Worm (Caenorhabditis elegans): ENCODE measurements around the gene T28A11.17.

The T28A11.17 gene

DNA sequence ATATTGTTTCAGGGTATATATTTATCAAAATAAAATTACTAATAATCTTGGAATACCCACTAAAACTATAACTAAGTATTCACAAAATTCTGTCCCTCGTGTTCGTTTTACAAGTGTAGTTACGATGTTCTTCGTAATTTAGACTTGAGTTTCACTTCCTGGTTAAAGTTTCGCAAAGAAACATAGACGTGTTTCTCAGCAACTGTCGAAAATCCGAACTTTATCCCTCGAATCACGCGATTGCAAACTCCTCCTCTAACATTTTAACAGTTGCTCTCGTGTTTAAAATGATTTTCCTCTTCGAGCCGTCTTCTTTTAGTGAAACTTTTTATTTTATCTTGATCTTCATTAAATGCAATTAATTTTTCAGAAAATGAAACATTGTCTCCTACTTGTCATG is 13.9 kb upstream of the T28A11.17 start, which contains the start of gene T28A11.2:
T28A11.2 (plus strand) TSS at position 371 of the 400 bp plus-strand sequence.
- TF ChIP-seq egl-18 (GFP tag; IDR thresholded peaks at IDR 0.05) = no peak
- TF ChIP-seq lin-26 (GFP tag; IDR thresholded peaks at IDR 0.05) = no peak

DNA sequence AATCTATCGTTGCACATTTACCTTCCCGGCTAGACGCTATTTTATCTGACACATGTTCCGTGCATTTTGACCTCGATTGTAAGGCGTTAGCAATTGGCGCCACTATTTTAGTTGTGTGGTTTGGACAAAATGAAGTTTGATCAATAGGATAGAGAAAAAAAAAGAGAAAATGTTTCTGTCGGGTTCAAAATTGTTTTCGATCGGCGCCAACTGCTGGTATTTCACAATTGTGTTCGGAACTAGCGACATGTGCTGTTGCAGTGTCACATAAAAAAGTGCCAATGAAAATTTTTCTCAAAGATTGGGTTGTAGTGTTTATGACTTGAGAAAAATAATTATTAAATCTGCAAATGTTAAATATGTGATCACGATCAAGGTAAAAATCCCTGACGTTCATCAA is 13.0 kb upstream of the T28A11.17 start:
- TF ChIP-seq cebp-2 (GFP tag; IDR thresholded peaks at IDR 0.05) = no peak
- no peak for TF ChIP-seq cebp-1 (GFP tag; IDR thresholded peaks at IDR 0.05)
- TF ChIP-seq cebp-1 (tag; optimal IDR thresholded peaks at IDR 0.05) = no peak
- TF ChIP-seq F57A8.1 (GFP tag; optimal IDR thresholded peaks at IDR 0.05) = no peak
- no peak for TF ChIP-seq chd-7 (tag; optimal IDR thresholded peaks at IDR 0.05)
- TF ChIP-seq hmg-1.2 (GFP tag; IDR thresholded peaks at IDR 0.05) = no peak
- no peak for TF ChIP-seq madf-6 (GFP tag; IDR thresholded peaks at IDR 0.05)
- no peak for TF ChIP-seq egrh-3 (GFP tag; IDR thresholded peaks at IDR 0.05)
- no peak for TF ChIP-seq zim-3 (tag; optimal IDR thresholded peaks at IDR 0.05)
- no peak for TF ChIP-seq ceh-79 (tag; optimal IDR thresholded peaks at IDR 0.05)
- no peak for TF ChIP-seq nhr-179 (tag; optimal IDR thresholded peaks at IDR 0.05)
- TF ChIP-seq egl-18 (GFP tag; IDR thresholded peaks at IDR 0.05) = no peak
- no peak for TF ChIP-seq tlf-1 (GFP tag; optimal IDR thresholded peaks at IDR 0.05)
- TF ChIP-seq mxl-1 (tag; optimal IDR thresholded peaks at IDR 0.05) = no peak
- TF ChIP-seq attf-5 (GFP tag; optimal IDR thresholded peaks at IDR 0.05) = no peak
- no peak for TF ChIP-seq repo-1 (tag; optimal IDR thresholded peaks at IDR 0.05)
- TF ChIP-seq F49E8.2 (tag; optimal IDR thresholded peaks at IDR 0.05; ENCODE audit: insufficient read depth) = no peak
- no peak for TF ChIP-seq mes-4 (tag; optimal IDR thresholded peaks at IDR 0.05)
- TF ChIP-seq rpc-1 (optimal IDR thresholded peaks at IDR 0.05) = no peak
- no peak for TF ChIP-seq rpc-1 (tag; optimal IDR thresholded peaks at IDR 0.05)

DNA sequence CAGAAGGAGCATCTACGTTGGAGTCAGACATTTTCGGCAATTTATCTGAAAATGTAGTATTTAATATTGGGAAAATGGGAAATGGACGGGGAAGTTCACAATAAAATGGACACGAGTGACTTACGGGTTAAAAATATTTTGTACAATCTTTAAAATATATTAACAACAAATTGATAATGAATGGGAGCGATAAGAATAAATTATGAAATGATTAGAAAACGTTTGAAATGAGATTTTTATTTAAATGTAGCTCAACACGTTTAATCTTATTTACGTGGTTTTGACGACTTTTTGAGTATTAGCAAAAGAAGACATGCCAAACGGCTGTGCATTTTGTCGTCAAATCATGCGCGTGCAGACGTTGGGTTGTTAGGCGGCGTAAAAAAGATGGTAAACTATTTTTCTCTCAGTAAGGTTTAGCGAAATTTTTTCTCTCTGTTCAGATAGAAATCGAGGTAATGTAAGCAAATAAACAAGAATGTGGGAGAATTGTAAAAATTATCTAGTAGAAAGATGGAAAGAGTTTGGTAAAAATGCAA is 12.1 kb upstream of the T28A11.17 start, which contains the start of gene fbxa-64:
fbxa-64 (minus strand) TSS at position 51 of the 539 bp plus-strand sequence.
- TF ChIP-seq attf-5 (GFP tag; optimal IDR thresholded peaks at IDR 0.05) = no peak
- TF ChIP-seq snpc-4 (GFP tag; optimal IDR thresholded peaks at IDR 0.05) = no peak
- no peak for TF ChIP-seq snpc-4 (tag; optimal IDR thresholded peaks at IDR 0.05)
- TF ChIP-seq B0019.2 (GFP tag; conservative IDR thresholded peaks at IDR 0.05) = no peak
- TF ChIP-seq D2030.7 (GFP tag; IDR thresholded peaks at IDR 0.05) = no peak
- no peak for TF ChIP-seq hrde-1 (tag; optimal IDR thresholded peaks at IDR 0.05; ENCODE audit: borderline replicate concordance)
- TF ChIP-seq ccch-3 (GFP tag; optimal IDR thresholded peaks at IDR 0.05) = no peak
- no peak for TF ChIP-seq atf-7 (tag; optimal IDR thresholded peaks at IDR 0.05)
- TF ChIP-seq akir-1 (GFP tag; optimal IDR thresholded peaks at IDR 0.05) = no peak

DNA sequence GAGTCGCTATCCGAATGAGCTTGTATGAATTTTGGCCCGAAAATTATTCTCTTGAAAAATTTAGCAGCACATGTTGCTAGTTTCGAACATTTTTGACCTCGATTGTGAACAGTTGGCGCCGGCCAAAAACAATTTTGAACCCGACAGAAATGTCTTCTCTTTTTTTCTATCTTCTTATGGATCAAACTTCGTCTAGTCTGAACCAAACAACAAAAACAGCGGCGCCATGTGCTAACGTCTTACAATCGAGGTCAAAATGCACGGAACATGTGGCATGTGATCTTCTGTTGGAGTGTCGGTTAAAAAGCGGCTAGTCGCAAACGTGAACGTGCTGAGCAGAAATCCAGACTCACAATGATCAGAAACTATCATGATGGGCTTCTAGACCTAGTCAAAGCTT is 10.1 kb upstream of the T28A11.17 start:
- TF ChIP-seq lin-26 (GFP tag; IDR thresholded peaks at IDR 0.05) (no peak), K12H6.12 (tag; optimal IDR thresholded peaks at IDR 0.05) (peak; percentile 9)

DNA sequence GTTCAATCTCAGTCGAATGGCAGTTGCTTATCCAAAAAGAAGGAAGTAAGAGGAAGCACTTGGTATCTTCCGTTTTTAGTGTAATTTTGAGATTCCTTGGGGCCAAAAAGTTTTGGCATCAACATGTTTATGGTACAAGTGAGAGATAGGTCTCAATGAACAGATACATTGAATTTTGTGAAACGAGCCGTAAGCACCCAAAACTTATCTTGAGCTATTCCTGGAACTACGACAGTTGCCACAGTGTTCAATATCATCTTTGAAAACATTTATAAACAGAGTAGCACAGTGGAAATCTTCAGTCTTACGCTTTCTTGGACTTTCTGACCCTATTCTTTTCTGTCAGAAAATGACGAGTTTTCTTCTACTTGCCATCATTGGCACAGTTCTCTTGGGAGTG is 8.9 kb upstream of the T28A11.17 start, which contains the start of gene T28A11.3:
T28A11.3 (plus strand) TSS at position 301 of the 400 bp plus-strand sequence.
- TF ChIP-seq nfya-2 (GFP tag; IDR thresholded peaks at IDR 0.05) = no peak
- TF ChIP-seq nfyb-1 (GFP tag; IDR thresholded peaks at IDR 0.05) = no peak
- no peak for TF ChIP-seq mxl-1 (tag; optimal IDR thresholded peaks at IDR 0.05)
